Fruit fly (Drosophila melanogaster) whole organism, prepupa: ENCODE results near the gene CG33640.
A peak's percentile ranks its signal among the peaks of the same experiment; 100 is the strongest.

Source experiments
- CG6163 ChIP-seq: fragments of 200-800 bp; sonication (Bioruptor generic); IDR thresholded peaks from 3 replicates; pipeline ENCODE4 v1.3.6; 2022; ENCODE audit warnings: missing biosample characterization, missing genetic modification characterization
- CG6854 ChIP-seq: fragments of 200-800 bp; sonication (Bioruptor generic); optimal IDR thresholded peaks from 2 replicates; lab custom pipeline; 2017; ENCODE audit warnings: missing biosample characterization, mild to moderate bottlenecking, missing genetic modification characterization
- CG7368 ChIP-seq: fragments of 200-800 bp; sonication (Bioruptor generic); optimal IDR thresholded peaks from 3 replicates; lab custom pipeline; 2016; ENCODE audit warnings: missing biosample characterization, missing genetic modification characterization
- Eip93F ChIP-seq: fragments of 200-800 bp; sonication (Bioruptor generic); optimal IDR thresholded peaks from 2 replicates; lab custom pipeline; 2016; ENCODE audit warnings: missing biosample characterization, mild to moderate bottlenecking, missing genetic modification characterization
- Hr39 ChIP-seq: fragments of 200-800 bp; sonication (Bioruptor generic); optimal IDR thresholded peaks from 2 replicates; lab custom pipeline; 2016; ENCODE audit warnings: missing biosample characterization, missing genetic modification characterization
- Hr4 ChIP-seq: fragments of 200-800 bp; sonication (Bioruptor generic); optimal IDR thresholded peaks from 3 replicates; lab custom pipeline; 2016; ENCODE audit warnings: missing biosample characterization, missing genetic modification characterization
- Lpt ChIP-seq: fragments of 200-800 bp; sonication (Bioruptor generic); optimal IDR thresholded peaks from 3 replicates; lab custom pipeline; 2016; ENCODE audit warnings: missing biosample characterization, missing genetic modification characterization
- esn ChIP-seq: fragments of 200-800 bp; sonication (Bioruptor generic); optimal IDR thresholded peaks from 2 replicates; lab custom pipeline; 2016; ENCODE audit warnings: missing biosample characterization, mild to moderate bottlenecking, missing genetic modification characterization, moderate library complexity
- fd59A ChIP-seq: fragments of 200-800 bp; sonication (Bioruptor generic); optimal IDR thresholded peaks from 2 replicates; lab custom pipeline; 2017; ENCODE audit warnings: missing biosample characterization, mild to moderate bottlenecking, missing genetic modification characterization, missing genetic modification reagents
- fkh ChIP-seq: fragments of 200-800 bp; sonication (Bioruptor generic); optimal IDR thresholded peaks from 3 replicates; lab custom pipeline; 2017; ENCODE audit warnings: missing biosample characterization, mild to moderate bottlenecking, missing genetic modification characterization, moderate library complexity
- net ChIP-seq: fragments of 200-800 bp; sonication (Bioruptor generic); optimal IDR thresholded peaks from 3 replicates; lab custom pipeline; 2016; ENCODE audit warnings: missing biosample characterization, missing genetic modification characterization
- salr ChIP-seq, 2 experiments: fragments of 200-800 bp; sonication (Bioruptor generic); optimal IDR thresholded peaks; 3 replicates each; lab custom pipeline; 2016 to 2018; ENCODE audit warnings: missing biosample characterization in 2 of 2, missing genetic modification characterization in 2 of 2, mild to moderate bottlenecking in 1 of 2
- topi ChIP-seq: fragments of 200-800 bp; sonication (Bioruptor generic); optimal IDR thresholded peaks from 3 replicates; lab custom pipeline; 2016; ENCODE audit warnings: missing biosample characterization, missing genetic modification characterization
- vri ChIP-seq: fragments of 200-800 bp; sonication (Bioruptor generic); optimal IDR thresholded peaks from 3 replicates; lab custom pipeline; 2016; ENCODE audit warnings: missing biosample characterization, mild to moderate bottlenecking, missing genetic modification characterization

- TF ChIP-seq fd59A (GFP tag; lab: Kevin White, UChicago) (peak; percentile 18), salr (GFP tag; optimal IDR thresholded peaks at IDR 0.05; lab: Kevin White, UChicago) (no peak), topi (GFP tag; lab: Kevin White, UChicago) (no peak), Eip93F (GFP tag; lab: Kevin White, UChicago) (peak; percentile 7), CG7368 (peak; percentile 26), CG6854 (GFP tag; lab: Kevin White, UChicago) (peak; percentile 59), Lpt (peak; percentile 60), fkh (peak; percentile 92), Hr4 (GFP tag; lab: Kevin White, UChicago) (no peak), CG6163 (peak; percentile 57; the same call in 2 of the 3 replicates), Hr39 (GFP tag; lab: Kevin White, UChicago) (peak; percentile 22), net (GFP tag; lab: Kevin White, UChicago) (peak; percentile 42), esn (GFP tag; lab: Kevin White, UChicago) (peak; percentile 10), vri (GFP tag; lab: Kevin White, UChicago) (peak; percentile 22)
Observed at dm6 chr2L:13548786-13549780, 21.4 kb downstream of the CG33640 start, which contains the start of gene B4.
